Fruit fly (Drosophila melanogaster) whole organism, wandering third instar larva: ENCODE results near the gene CG12680.

Source experiments
- Dfd ChIP-seq: fragments of >200 bp; optimal IDR thresholded peaks from 2 replicates; lab custom pipeline; 2017; ENCODE audit warnings: missing biosample characterization, missing genetic modification characterization
- Hr78 ChIP-seq: fragments of >200 bp; optimal IDR thresholded peaks from 2 replicates; lab custom pipeline; 2017; ENCODE audit warnings: missing biosample characterization, missing genetic modification characterization
- Rel ChIP-seq, 2 experiments: fragments of 200-800 bp; sonication (Bioruptor generic) in 1 of 2; optimal IDR thresholded peaks; 2 replicates in 1 of 2; 3 replicates in 1 of 2; lab custom pipeline; 2016 to 2019; ENCODE audit warnings: mild to moderate bottlenecking in 2 of 2, missing biosample characterization in 2 of 2, missing genetic modification characterization in 2 of 2, moderate library complexity in 1 of 2
- dsf ChIP-seq: sonication (Bioruptor generic); optimal IDR thresholded peaks from 2 replicates; lab custom pipeline; 2016; ENCODE audit warnings: missing biosample characterization, missing genetic modification characterization, borderline replicate concordance
- lola ChIP-seq: fragments of >200 bp; optimal IDR thresholded peaks from 2 replicates; lab custom pipeline; 2017; ENCODE audit warnings: missing biosample characterization, missing genetic modification characterization

dm6 chrX:4955788-4956442 is 41.3 kb upstream of the CG12680 start:
- TF ChIP-seq dsf (GFP tag; lab: Kevin White, UChicago) (no peak), Dfd (no peak), Hr78 (GFP tag; lab: Kevin White, UChicago) (no peak), Rel (GFP tag; optimal IDR thresholded peaks at IDR 0.05; lab: Kevin White, UChicago) (no peak), Rel (tag; optimal IDR thresholded peaks at IDR 0.05; lab: Kevin White, UChicago) (no peak), lola (no peak)
